Worm (Caenorhabditis elegans) whole organism, young adult: ENCODE measurements around the gene C28H8.3.

Experiments used
- F57C9.4 ChIP-seq: sonication (generic microtip); optimal IDR thresholded peaks from 2 replicates; lab custom pipeline; 2017; ENCODE audit warnings: mild to moderate bottlenecking, missing genetic modification characterization, missing compliant biosample characterization
- ZK185.1 ChIP-seq: sonication (generic microtip); optimal IDR thresholded peaks from 2 replicates; lab custom pipeline; 2016; ENCODE audit warnings: mild to moderate bottlenecking, missing genetic modification characterization, missing compliant biosample characterization; ENCODE audit not compliant: poor library complexity, severe bottlenecking
- ama-1 ChIP-seq, 3 experiments: fragments of 150-350 bp in 1 of 3; sonication (generic microtip) in 2 of 3; optimal IDR thresholded peaks; 2 replicates each; lab custom pipeline; 2014 to 2018; ENCODE audit warnings: missing biosample characterization in 2 of 3, missing genetic modification characterization in 2 of 3, missing genetic modification reagents in 2 of 3
- cebp-2 ChIP-seq: fragments of 200-800 bp; sonication (Bioruptor generic); IDR thresholded peaks from 2 replicates; pipeline ENCODE4 v1.3.6; 2022; ENCODE audit warnings: missing genetic modification characterization, missing compliant biosample characterization
- ceh-27 ChIP-seq: fragments of 200-800 bp; sonication (Bioruptor generic); optimal IDR thresholded peaks from 2 replicates; lab custom pipeline; 2018; ENCODE audit warnings: mild to moderate bottlenecking, missing genetic modification characterization, moderate library complexity, missing compliant biosample characterization
- dpl-1 ChIP-seq: fragments of 150-350 bp; optimal IDR thresholded peaks from 2 replicates; lab custom pipeline; 2014; ENCODE audit warnings: missing biosample characterization, missing genetic modification reagents, missing genetic modification characterization
- him-1 ChIP-seq: sonication (generic microtip); optimal IDR thresholded peaks from 2 replicates; lab custom pipeline; 2016; ENCODE audit warnings: missing genotype, missing genetic modification reagents, missing genetic modification characterization, missing compliant biosample characterization
- nhr-90 ChIP-seq: sonication (generic microtip); optimal IDR thresholded peaks from 2 replicates; lab custom pipeline; 2016; ENCODE audit warnings: missing genotype, mild to moderate bottlenecking, missing genetic modification characterization, missing compliant biosample characterization
- pha-4 ChIP-seq: fragments of 150-350 bp; sonication (generic microtip); optimal IDR thresholded peaks from 2 replicates; lab custom pipeline; 2014; ENCODE audit warnings: missing biosample characterization, missing genetic modification reagents, missing genetic modification characterization

ce11 chrIII:5874263-5874662 lies 34.2 kb upstream of the C28H8.3 start:
- peak; percentile 89 for TF ChIP-seq ama-1 (optimal IDR thresholded peaks at IDR 0.05; lab: Kevin White, UChicago)
- peak in 1 of 2 experiments; percentile 3 for TF ChIP-seq ama-1 (GFP tag; optimal IDR thresholded peaks at IDR 0.05; lab: Kevin White, UChicago)
- no peak for TF ChIP-seq pha-4 (tag; lab: Kevin White, UChicago)
- TF ChIP-seq cebp-2 = no peak; the same call in 1 of the 2 replicates
- TF ChIP-seq F57C9.4 (tag; lab: Kevin White, UChicago) = no peak
- peak; percentile 42 for TF ChIP-seq ZK185.1 (tag; lab: Kevin White, UChicago)
- TF ChIP-seq nhr-90 (tag; lab: Kevin White, UChicago) = peak; percentile 57
- TF ChIP-seq ceh-27 (GFP tag; lab: Kevin White, UChicago) = no peak
- no peak for TF ChIP-seq dpl-1 (GFP tag; lab: Kevin White, UChicago)
- no peak for TF ChIP-seq him-1 (tag; lab: Kevin White, UChicago)
